Fruit fly (Drosophila melanogaster) whole organism: ENCODE data around the gene MED6.

ENCODE experiments used
- pan ChIP-seq: fragments of >200 bp; optimal IDR thresholded peaks from 2 replicates; lab custom pipeline; 2017
- psq ChIP-seq: fragments of >200 bp; optimal IDR thresholded peaks from 2 replicates; lab custom pipeline; 2017
- usp ChIP-seq: fragments of >200 bp; optimal IDR thresholded peaks from 2 replicates; lab custom pipeline; 2017; ENCODE audit warnings: missing biosample characterization, missing genetic modification characterization, mixed read lengths

dm6 chr3R:9813861-9814260 is 45.1 kb upstream of the MED6 start, which contains the start of gene eloF:
- no peak for TF ChIP-seq psq (lab: Kevin White, UChicago)
- TF ChIP-seq pan (lab: Kevin White, UChicago) = no peak
- no peak for TF ChIP-seq usp (GFP tag; lab: Kevin White, UChicago)
